Worm (Caenorhabditis elegans) whole organism, late embryonic: Measurements from ENCODE around the gene dpm-3.

Experiments
- F13H6.1 ChIP-seq: sonication (generic microtip); optimal IDR thresholded peaks from 2 replicates; lab custom pipeline; 2016; ENCODE audit warnings: missing genetic modification characterization, missing compliant biosample characterization
- K02D7.2 ChIP-seq: sonication (generic microtip); optimal IDR thresholded peaks from 2 replicates; lab custom pipeline; 2017; ENCODE audit warnings: mild to moderate bottlenecking, missing genetic modification characterization, missing compliant biosample characterization
- ama-1 ChIP-seq: fragments of 150-350 bp; optimal IDR thresholded peaks from 2 replicates; lab custom pipeline; 2014
- ceh-9 ChIP-seq: sonication (generic microtip); optimal IDR thresholded peaks from 2 replicates; lab custom pipeline; 2016; ENCODE audit warnings: mild to moderate bottlenecking, missing genetic modification characterization, inconsistent platforms, missing compliant biosample characterization
- fkh-10 ChIP-seq: fragments of 150-350 bp; optimal IDR thresholded peaks from 2 replicates; lab custom pipeline; 2014; ENCODE audit warnings: missing biosample characterization, missing genetic modification reagents, missing genetic modification characterization
- hlh-30 ChIP-seq: sonication (generic microtip); optimal IDR thresholded peaks from 2 replicates; lab custom pipeline; 2017; ENCODE audit warnings: antibody characterized with exemption, missing genetic modification characterization, missing compliant biosample characterization; ENCODE audit not compliant: insufficient read depth
- lim-6 ChIP-seq: sonication (generic microtip); optimal IDR thresholded peaks from 2 replicates; lab custom pipeline; 2016; ENCODE audit warnings: missing genetic modification characterization, missing compliant biosample characterization
- madf-2 ChIP-seq: sonication (generic microtip); optimal IDR thresholded peaks from 2 replicates; lab custom pipeline; 2017; ENCODE audit warnings: missing genetic modification characterization, missing compliant biosample characterization
- pros-1 ChIP-seq: fragments of 150-350 bp; optimal IDR thresholded peaks from 2 replicates; lab custom pipeline; 2014; ENCODE audit warnings: missing biosample characterization, missing genetic modification reagents, missing genetic modification characterization
- sox-4 ChIP-seq: sonication (generic microtip); optimal IDR thresholded peaks from 2 replicates; lab custom pipeline; 2017; ENCODE audit warnings: mild to moderate bottlenecking, missing genetic modification characterization, inconsistent platforms, missing compliant biosample characterization
- tbx-7 ChIP-seq: sonication (generic microtip); optimal IDR thresholded peaks from 2 replicates; lab custom pipeline; 2016; ENCODE audit warnings: missing genotype, missing genetic modification characterization, missing compliant biosample characterization
- unc-42 ChIP-seq: sonication (generic microtip); optimal IDR thresholded peaks from 2 replicates; lab custom pipeline; 2016; ENCODE audit warnings: missing genotype, missing genetic modification characterization, missing compliant biosample characterization

- no peak for TF ChIP-seq F13H6.1 (tag; lab: Kevin White, UChicago)
- TF ChIP-seq hlh-30 (tag; lab: Kevin White, UChicago): no peak
- no peak for TF ChIP-seq lim-6 (tag; lab: Kevin White, UChicago)
- TF ChIP-seq pros-1 (tag; lab: Kevin White, UChicago): no peak
- TF ChIP-seq madf-2: no peak
- no peak for TF ChIP-seq ama-1 (lab: Kevin White, UChicago)
- no peak for TF ChIP-seq unc-42
- no peak for TF ChIP-seq tbx-7 (tag; lab: Kevin White, UChicago)
- no peak for TF ChIP-seq K02D7.2
- TF ChIP-seq ceh-9 (tag; lab: Kevin White, UChicago): no peak
- no peak for TF ChIP-seq sox-4 (tag; lab: Kevin White, UChicago)
- no peak for TF ChIP-seq fkh-10 (GFP tag; lab: Kevin White, UChicago)
Observed at ce11 chrIV:12438359-12438758, 47.0 kb downstream of the dpm-3 start, which contains the start of gene clec-185.
